Worm (Caenorhabditis elegans) whole organism, L1 larva: ENCODE measurements around the gene Y45F10B.13.
"Not testable (repeated sequence)": the region's sequence is repeated elsewhere in the genome, so short reads cannot be mapped to it uniquely, and the experiment has no call there.

Source experiments
- fos-1 ChIP-seq: fragments of 150-350 bp; optimal IDR thresholded peaks from 2 replicates; lab custom pipeline; 2014; ENCODE audit warnings: missing biosample characterization, missing genetic modification characterization
- nhr-76 ChIP-seq: sonication (generic microtip); optimal IDR thresholded peaks from 2 replicates; lab custom pipeline; 2017; ENCODE audit warnings: missing biosample characterization, missing genetic modification characterization

ce11 chrIV:13503365-13504015 is 58.0 kb downstream of the Y45F10B.13 start:
- TF ChIP-seq fos-1, nhr-76 (tag; lab: Kevin White, UChicago): not testable (repeated sequence)
